Fruit fly (Drosophila melanogaster) whole organism, embryonic: ENCODE measurements around the gene Bacc.

Experiments
- Antp ChIP-seq: fragments of 200-800 bp; sonication (Bioruptor generic); optimal IDR thresholded peaks from 3 replicates; lab custom pipeline; 2016; ENCODE audit warnings: missing biosample characterization, missing genetic modification characterization
- Atf-2 ChIP-seq: fragments of 200-800 bp; sonication (Bioruptor generic); optimal IDR thresholded peaks from 2 replicates; lab custom pipeline; 2016; ENCODE audit warnings: missing biosample characterization, missing genetic modification characterization
- Bdp1 ChIP-seq: fragments of 200-800 bp; sonication (Bioruptor generic); optimal IDR thresholded peaks from 3 replicates; lab custom pipeline; 2016; ENCODE audit warnings: missing biosample characterization, missing genetic modification characterization
- CG11093 ChIP-seq: fragments of 200-800 bp; sonication (Bioruptor generic); IDR thresholded peaks from 3 replicates; pipeline ENCODE4 v1.3.6; 2022; ENCODE audit warnings: missing biosample characterization, missing genetic modification characterization
- CG11456 ChIP-seq: fragments of 200-800 bp; sonication (Bioruptor generic); IDR thresholded peaks from 3 replicates; pipeline ENCODE4 v1.3.6; 2022; ENCODE audit warnings: missing biosample characterization, missing genetic modification characterization
- CG1233 ChIP-seq: fragments of 200-800 bp; sonication (Bioruptor generic); optimal IDR thresholded peaks from 4 replicates; lab custom pipeline; 2018; ENCODE audit warnings: missing biosample characterization, mild to moderate bottlenecking, missing genetic modification characterization
- CG13123 ChIP-seq: fragments of 200-800 bp; sonication (Bioruptor generic); optimal IDR thresholded peaks from 2 replicates; lab custom pipeline; 2016; ENCODE audit warnings: missing biosample characterization, missing genetic modification characterization
- CG15696 ChIP-seq: fragments of 200-800 bp; sonication (Bioruptor generic); optimal IDR thresholded peaks from 2 replicates; lab custom pipeline; 2019; ENCODE audit warnings: missing biosample characterization, mild to moderate bottlenecking, missing genetic modification characterization, moderate library complexity
- CG1647 ChIP-seq: fragments of 200-800 bp; sonication (Bioruptor generic); optimal IDR thresholded peaks from 3 replicates; lab custom pipeline; 2016; ENCODE audit warnings: missing biosample characterization, missing genetic modification characterization
- CG16779 ChIP-seq: fragments of 200-800 bp; sonication (Bioruptor generic); IDR thresholded peaks from 2 replicates; pipeline ENCODE4 v1.3.6; 2022; ENCODE audit warnings: missing biosample characterization, missing genetic modification characterization
- CG18476 ChIP-seq: fragments of 200-800 bp; sonication (Bioruptor generic); optimal IDR thresholded peaks from 2 replicates; lab custom pipeline; 2016; ENCODE audit warnings: missing biosample characterization, mild to moderate bottlenecking, missing genetic modification characterization
- CG2116 ChIP-seq: fragments of 200-800 bp; sonication (Bioruptor generic); optimal IDR thresholded peaks from 3 replicates; lab custom pipeline; 2018; ENCODE audit warnings: missing biosample characterization, mild to moderate bottlenecking, missing genetic modification characterization
- CG2129 ChIP-seq: fragments of 200-800 bp; sonication (Bioruptor generic); IDR thresholded peaks from 2 replicates; pipeline ENCODE4 v1.3.6; 2022; ENCODE audit warnings: missing biosample characterization, missing genetic modification characterization; ENCODE audit not compliant: partially characterized antibody
- CG2712 ChIP-seq: fragments of 200-800 bp; optimal IDR thresholded peaks from 3 replicates; lab custom pipeline; 2019; ENCODE audit warnings: missing biosample characterization, mild to moderate bottlenecking, missing genetic modification characterization, moderate library complexity
- CG32532 ChIP-seq: fragments of 200-800 bp; sonication (Bioruptor generic); IDR thresholded peaks from 2 replicates; pipeline ENCODE4 v1.3.6; 2022; ENCODE audit warnings: missing biosample characterization, missing genetic modification characterization
- CG34224 ChIP-seq: fragments of 200-800 bp; sonication (Bioruptor generic); IDR thresholded peaks from 3 replicates; pipeline ENCODE4 v1.3.6; 2022; ENCODE audit warnings: missing biosample characterization, missing genetic modification characterization; ENCODE audit not compliant: partially characterized antibody
- CG3726 ChIP-seq: fragments of 200-800 bp; sonication (Bioruptor generic); IDR thresholded peaks from 3 replicates; pipeline ENCODE4, ENCODE4 v1.3.6; 2022; ENCODE audit warnings: missing biosample characterization, missing genetic modification characterization
- CG4282 ChIP-seq: fragments of 200-800 bp; sonication (Bioruptor generic); optimal IDR thresholded peaks from 2 replicates; lab custom pipeline; 2016; ENCODE audit warnings: missing biosample characterization, missing genetic modification characterization
- CG7839 ChIP-seq: fragments of 200-800 bp; sonication (Bioruptor generic); optimal IDR thresholded peaks from 3 replicates; lab custom pipeline; 2018; ENCODE audit warnings: missing biosample characterization, mild to moderate bottlenecking, missing genetic modification characterization, moderate library complexity
- CG7928 ChIP-seq: fragments of 200-800 bp; sonication (Bioruptor generic); optimal IDR thresholded peaks from 2 replicates; lab custom pipeline; 2017; ENCODE audit warnings: missing biosample characterization, mild to moderate bottlenecking, missing genetic modification characterization
- CG9215 ChIP-seq: fragments of 200-800 bp; sonication (Bioruptor generic); IDR thresholded peaks from 2 replicates; pipeline ENCODE4 v1.3.6; 2022; ENCODE audit warnings: missing biosample characterization, missing genetic modification characterization
- Chrac-16 ChIP-seq: fragments of 200-800 bp; sonication (Bioruptor generic); optimal IDR thresholded peaks from 3 replicates; lab custom pipeline; 2016; ENCODE audit warnings: missing biosample characterization, missing genetic modification characterization
- D19A ChIP-seq: fragments of 200-800 bp; optimal IDR thresholded peaks from 3 replicates; lab custom pipeline; 2019; ENCODE audit warnings: missing biosample characterization, mild to moderate bottlenecking, missing genetic modification characterization, moderate library complexity
- D19B ChIP-seq: fragments of 200-800 bp; sonication (Bioruptor generic); optimal IDR thresholded peaks from 2 replicates; lab custom pipeline; 2017; ENCODE audit warnings: missing biosample characterization, mild to moderate bottlenecking, missing genetic modification characterization
- Dad ChIP-seq: fragments of 200-800 bp; sonication (Bioruptor generic); optimal IDR thresholded peaks from 3 replicates; lab custom pipeline; 2016; ENCODE audit warnings: missing biosample characterization, missing genetic modification characterization
- Doc2 ChIP-seq: fragments of 200-800 bp; sonication (Bioruptor generic); IDR thresholded peaks from 2 replicates; pipeline ENCODE4 v1.3.6; 2022; ENCODE audit warnings: missing biosample characterization, missing genetic modification characterization
- Ets97D ChIP-seq: fragments of 200-800 bp; sonication (Bioruptor generic); optimal IDR thresholded peaks from 3 replicates; lab custom pipeline; 2016; ENCODE audit warnings: missing biosample characterization, missing genetic modification characterization
- Fer1 ChIP-seq: fragments of 200-800 bp; sonication (Bioruptor generic); optimal IDR thresholded peaks from 2 replicates; lab custom pipeline; 2017; ENCODE audit warnings: missing biosample characterization, mild to moderate bottlenecking, missing genetic modification characterization
- Gug ChIP-seq: fragments of 200-800 bp; sonication (Bioruptor generic); IDR thresholded peaks from 4 replicates; pipeline ENCODE4 v1.3.6; 2022; ENCODE audit warnings: missing biosample characterization, missing genetic modification characterization
- H2.0 ChIP-seq: fragments of 200-800 bp; sonication (Bioruptor generic); IDR thresholded peaks from 2 replicates; pipeline ENCODE4 v1.3.6; 2022; ENCODE audit warnings: missing biosample characterization, missing genetic modification characterization
- Hand ChIP-seq: fragments of 200-800 bp; sonication (Bioruptor generic); optimal IDR thresholded peaks from 2 replicates; lab custom pipeline; 2017; ENCODE audit warnings: mild to moderate bottlenecking, missing biosample characterization, missing genetic modification reagents, missing genetic modification characterization
- Lhr ChIP-seq: fragments of 200-800 bp; sonication (Bioruptor generic); optimal IDR thresholded peaks from 3 replicates; lab custom pipeline; 2017; ENCODE audit warnings: mild to moderate bottlenecking, missing biosample characterization, missing genetic modification reagents, missing genetic modification characterization
- MBD-R2 ChIP-seq: fragments of 200-800 bp; sonication (Bioruptor generic); IDR thresholded peaks from 2 replicates; pipeline ENCODE4 v1.3.6; 2022; ENCODE audit warnings: missing biosample characterization, missing genetic modification characterization
- MTF-1 ChIP-seq: fragments of 200-800 bp; sonication (Bioruptor generic); optimal IDR thresholded peaks from 2 replicates; lab custom pipeline; 2018; ENCODE audit warnings: missing biosample characterization, mild to moderate bottlenecking, missing genetic modification characterization, borderline replicate concordance
- Ravus ChIP-seq: fragments of 200-800 bp; sonication (Bioruptor generic); IDR thresholded peaks from 2 replicates; pipeline ENCODE4 v1.3.6; 2022; ENCODE audit warnings: missing biosample characterization, missing genetic modification characterization
- YL-1 ChIP-seq: fragments of 200-800 bp; sonication (Bioruptor generic); optimal IDR thresholded peaks from 3 replicates; lab custom pipeline; 2017; ENCODE audit warnings: missing biosample characterization, mild to moderate bottlenecking, missing genetic modification characterization
- ato ChIP-seq: fragments of 200-800 bp; sonication (Bioruptor generic); IDR thresholded peaks from 2 replicates; pipeline ENCODE4 v1.3.6; 2022; ENCODE audit warnings: missing biosample characterization, missing genetic modification characterization; ENCODE audit not compliant: partially characterized antibody
- caup ChIP-seq: fragments of 200-800 bp; sonication (Bioruptor generic); optimal IDR thresholded peaks from 3 replicates; lab custom pipeline; 2017; ENCODE audit warnings: missing biosample characterization, mild to moderate bottlenecking, missing genetic modification characterization, moderate library complexity; ENCODE audit not compliant: severe bottlenecking
- ci ChIP-seq: fragments of 200-800 bp; sonication (Bioruptor generic); IDR thresholded peaks from 3 replicates; pipeline ENCODE4 v1.3.6; 2022; ENCODE audit warnings: missing biosample characterization, missing genetic modification characterization
- dysf ChIP-seq: fragments of 200-800 bp; sonication (Bioruptor generic); IDR thresholded peaks from 3 replicates; pipeline ENCODE4 v1.3.6; 2022; ENCODE audit warnings: missing biosample characterization, missing genetic modification characterization
- gcm2 ChIP-seq: fragments of 200-800 bp; sonication (Bioruptor generic); optimal IDR thresholded peaks from 2 replicates; lab custom pipeline; 2016; ENCODE audit warnings: missing biosample characterization, missing genetic modification characterization
- gro ChIP-seq: fragments of 200-800 bp; sonication (Bioruptor generic); optimal IDR thresholded peaks from 2 replicates; lab custom pipeline; 2016; ENCODE audit warnings: missing biosample characterization, missing genetic modification characterization
- her ChIP-seq: fragments of 200-800 bp; sonication (Bioruptor generic); optimal IDR thresholded peaks from 2 replicates; lab custom pipeline; 2016; ENCODE audit warnings: missing biosample characterization, missing genetic modification characterization
- jigr1 ChIP-seq: fragments of 200-800 bp; sonication (Bioruptor generic); IDR thresholded peaks from 3 replicates; pipeline ENCODE4 v1.3.6; 2022; ENCODE audit warnings: missing biosample characterization, missing genetic modification characterization
- nerfin-1 ChIP-seq: fragments of 200-800 bp; sonication (Bioruptor generic); optimal IDR thresholded peaks from 3 replicates; lab custom pipeline; 2019; ENCODE audit warnings: missing biosample characterization, mild to moderate bottlenecking, missing genetic modification characterization, moderate library complexity
- nmo ChIP-seq: fragments of 200-800 bp; sonication (Bioruptor generic); optimal IDR thresholded peaks from 2 replicates; lab custom pipeline; 2018; ENCODE audit warnings: missing biosample characterization, mild to moderate bottlenecking, missing genetic modification characterization, moderate library complexity
- nom ChIP-seq: fragments of 200-800 bp; sonication (Bioruptor generic); optimal IDR thresholded peaks from 2 replicates; lab custom pipeline; 2017; ENCODE audit warnings: missing biosample characterization, missing genetic modification characterization, mild to moderate bottlenecking, moderate library complexity, missing genetic modification reagents
- org-1 ChIP-seq: fragments of 200-800 bp; sonication (Bioruptor generic); optimal IDR thresholded peaks from 2 replicates; lab custom pipeline; 2017; ENCODE audit warnings: missing biosample characterization, missing genetic modification characterization
- p53 ChIP-seq: fragments of 200-800 bp; sonication (Bioruptor generic); optimal IDR thresholded peaks from 2 replicates; lab custom pipeline; 2016; ENCODE audit warnings: missing biosample characterization, missing genetic modification characterization
- ssp ChIP-seq: fragments of 200-800 bp; sonication (Bioruptor generic); IDR thresholded peaks from 2 replicates; pipeline ENCODE4 v1.3.6; 2022; ENCODE audit warnings: missing biosample characterization, missing genetic modification characterization
- stc ChIP-seq: fragments of 200-800 bp; sonication (Bioruptor generic); IDR thresholded peaks from 2 replicates; pipeline ENCODE4 v1.3.6; 2022; ENCODE audit warnings: missing biosample characterization, missing genetic modification characterization
- zfh1 ChIP-seq: fragments of 200-800 bp; sonication (Bioruptor generic); IDR thresholded peaks from 3 replicates; pipeline ENCODE4 v1.3.6; 2022; ENCODE audit warnings: missing biosample characterization, missing genetic modification characterization

Gene Bacc

dm6 chr2L:2723100-2723499, 29.1 kb upstream of the Bacc start (continued):
- TF ChIP-seq Chrac-16 (GFP tag; lab: Kevin White, UChicago) (no peak), gro (GFP tag; lab: Kevin White, UChicago) (no peak), p53 (GFP tag; lab: Kevin White, UChicago) (no peak), D19A (tag; lab: Kevin White, UChicago) (no peak), nom (no peak), CG13123 (GFP tag; lab: Kevin White, UChicago) (no peak), org-1 (GFP tag; lab: Kevin White, UChicago) (no peak), ssp (GFP tag; lab: Robert Waterston, UW) (no peak), Lhr (GFP tag; lab: Kevin White, UChicago) (no peak), Fer1 (peak; percentile 17), CG11093 (no peak), Antp (peak; percentile 6), gcm2 (no peak), CG7928 (no peak), Hand (GFP tag; lab: Kevin White, UChicago) (peak; percentile 4), Doc2 (GFP tag; lab: Robert Waterston, UW) (no peak), nmo (GFP tag; lab: Kevin White, UChicago) (no peak), CG34224 (GFP tag; lab: Robert Waterston, UW) (no peak), CG2712 (no peak), CG11456 (0 out of 3 replicates have a peak, but pooled peaks have one; percentile 42), jigr1 (GFP tag; lab: Robert Waterston, UW) (no peak), CG9215 (no peak), ci (no peak), zfh1 (GFP tag; lab: Robert Waterston, UW) (no peak), MTF-1 (GFP tag; lab: Kevin White, UChicago) (no peak), D19B (GFP tag; lab: Kevin White, UChicago) (peak; percentile 77), YL-1 (GFP tag; lab: Kevin White, UChicago) (no peak), Dad (GFP tag; lab: Kevin White, UChicago) (no peak), CG32532 (GFP tag; lab: Robert Waterston, UW) (peak; percentile 56), CG2116 (GFP tag; lab: Kevin White, UChicago) (no peak), Gug (GFP tag; lab: Robert Waterston, UW) (0 out of 4 replicates have a peak, but pooled peaks have one; percentile 7), Atf-2 (GFP tag; lab: Kevin White, UChicago) (no peak), CG15696 (tag; lab: Kevin White, UChicago) (no peak), CG18476 (GFP tag; lab: Kevin White, UChicago) (no peak), H2.0 (no peak), MBD-R2 (GFP tag; lab: Robert Waterston, UW) (peak; percentile 24; the same call in 1 of the 2 replicates), nerfin-1 (tag; lab: Kevin White, UChicago) (no peak), CG7839 (tag; lab: Kevin White, UChicago) (peak; percentile 42), CG3726 (GFP tag; lab: Robert Waterston, UW) (no peak), ato (GFP tag; lab: Robert Waterston, UW) (no peak), her (GFP tag; lab: Kevin White, UChicago) (no peak), CG16779 (no peak), CG1233 (GFP tag; lab: Kevin White, UChicago) (no peak), CG2129 (GFP tag; lab: Robert Waterston, UW) (no peak), dysf (GFP tag; lab: Robert Waterston, UW) (peak; percentile 58), Bdp1 (GFP tag; lab: Kevin White, UChicago) (no peak), CG1647 (GFP tag; lab: Kevin White, UChicago) (no peak), Ets97D (GFP tag; lab: Kevin White, UChicago) (no peak), Ravus (GFP tag; lab: Robert Waterston, UW) (no peak), caup (no peak), stc (GFP tag; lab: Robert Waterston, UW) (no peak), CG4282 (GFP tag; lab: Kevin White, UChicago) (no peak)
